Worm (Caenorhabditis elegans) whole organism, late embryonic: ENCODE measurements around the gene mab-3.

Source experiments
- C08G9.2 ChIP-seq: sonication (generic microtip); optimal IDR thresholded peaks from 2 replicates; lab custom pipeline; 2016; ENCODE audit warnings: mild to moderate bottlenecking, missing genetic modification characterization, moderate library complexity, missing compliant biosample characterization
- ceh-24 ChIP-seq: sonication (generic microtip); optimal IDR thresholded peaks from 2 replicates; lab custom pipeline; 2016; ENCODE audit warnings: mild to moderate bottlenecking, missing genetic modification characterization, missing compliant biosample characterization
- ceh-31 ChIP-seq: sonication (generic microtip); optimal IDR thresholded peaks from 2 replicates; lab custom pipeline; 2016; ENCODE audit warnings: missing genetic modification characterization, missing compliant biosample characterization
- ceh-34 ChIP-seq: sonication (generic microtip); optimal IDR thresholded peaks from 2 replicates; lab custom pipeline; 2016; ENCODE audit warnings: mild to moderate bottlenecking, missing genetic modification characterization, missing compliant biosample characterization
- elt-2 ChIP-seq: sonication (generic microtip); optimal IDR thresholded peaks from 2 replicates; lab custom pipeline; 2016; ENCODE audit warnings: missing genetic modification reagents, missing genetic modification characterization, missing compliant biosample characterization
- hlh-30 ChIP-seq: sonication (generic microtip); optimal IDR thresholded peaks from 2 replicates; lab custom pipeline; 2017; ENCODE audit warnings: antibody characterized with exemption, missing genetic modification characterization, missing compliant biosample characterization; ENCODE audit not compliant: insufficient read depth
- madf-2 ChIP-seq: sonication (generic microtip); optimal IDR thresholded peaks from 2 replicates; lab custom pipeline; 2017; ENCODE audit warnings: missing genetic modification characterization, missing compliant biosample characterization
- nhr-11 ChIP-seq: fragments of 150-350 bp; optimal IDR thresholded peaks from 2 replicates; lab custom pipeline; 2014; ENCODE audit warnings: missing biosample characterization, missing genetic modification characterization
- pag-3 ChIP-seq: sonication (generic microtip); optimal IDR thresholded peaks from 2 replicates; lab custom pipeline; 2016; ENCODE audit warnings: missing compliant biosample characterization, missing genetic modification characterization, borderline replicate concordance
- pqm-1 ChIP-seq: sonication (generic microtip); optimal IDR thresholded peaks from 2 replicates; lab custom pipeline; 2016; ENCODE audit warnings: missing genetic modification characterization, missing compliant biosample characterization
- sox-4 ChIP-seq: sonication (generic microtip); optimal IDR thresholded peaks from 2 replicates; lab custom pipeline; 2017; ENCODE audit warnings: mild to moderate bottlenecking, missing genetic modification characterization, inconsistent platforms, missing compliant biosample characterization
- zip-5 ChIP-seq: sonication (generic microtip); optimal IDR thresholded peaks from 2 replicates; lab custom pipeline; 2016; ENCODE audit warnings: missing genetic modification characterization, missing compliant biosample characterization

ce11 chrII:9727192-9727699 is 4.7 kb upstream of the mab-3 start:
- TF ChIP-seq C08G9.2 (tag; lab: Kevin White, UChicago) (no peak), ceh-24 (tag; lab: Kevin White, UChicago) (no peak), elt-2 (tag; lab: Kevin White, UChicago) (no peak), nhr-11 (tag; lab: Kevin White, UChicago) (no peak), ceh-31 (tag; lab: Kevin White, UChicago) (no peak), sox-4 (tag; lab: Kevin White, UChicago) (no peak), madf-2 (no peak), hlh-30 (no peak), zip-5 (tag; lab: Kevin White, UChicago) (no peak), ceh-34 (no peak), pqm-1 (tag; lab: Kevin White, UChicago) (no peak), pag-3 (tag; lab: Kevin White, UChicago) (no peak)
